Worm (Caenorhabditis elegans) whole organism, young adult: ENCODE measurements around the gene crn-6.

Source experiments
- B0035.1 ChIP-seq: sonication (generic microtip); optimal IDR thresholded peaks from 2 replicates; lab custom pipeline; 2016; ENCODE audit warnings: missing genetic modification characterization, mild to moderate bottlenecking, missing compliant biosample characterization, missing genotype, missing genetic modification reagents
- ccch-3 ChIP-seq: fragments of 200-800 bp; sonication (Bioruptor generic); optimal IDR thresholded peaks from 2 replicates; lab custom pipeline; 2018; ENCODE audit warnings: mild to moderate bottlenecking, missing genetic modification characterization, missing compliant biosample characterization
- ceh-40 ChIP-seq: fragments of 200-800 bp; sonication (Bioruptor generic); IDR thresholded peaks from 2 replicates; pipeline ENCODE4 v1.3.6; 2022; ENCODE audit warnings: missing genetic modification characterization, missing compliant biosample characterization
- die-1 ChIP-seq: sonication (generic microtip); optimal IDR thresholded peaks from 2 replicates; lab custom pipeline; 2016; ENCODE audit warnings: missing genotype, mild to moderate bottlenecking, missing genetic modification characterization, missing compliant biosample characterization
- snpc-1.1 ChIP-seq: sonication (generic microtip); optimal IDR thresholded peaks from 2 replicates; lab custom pipeline; 2017; ENCODE audit warnings: missing genetic modification characterization, mild to moderate bottlenecking, missing compliant biosample characterization, antibody characterized with exemption, moderate library complexity, missing genotype, missing genetic modification reagents; ENCODE audit not compliant: insufficient read depth
- snpc-4 ChIP-seq, 5 experiments: fragments of 150-350 bp in 1 of 5; sonication (generic microtip) in 4 of 5; optimal IDR thresholded peaks; 2 replicates each; lab custom pipeline; 2014 to 2018; ENCODE audit warnings: missing genetic modification characterization in 5 of 5, missing biosample characterization in 3 of 5, antibody characterized with exemption in 2 of 5, mild to moderate bottlenecking in 2 of 5, missing compliant biosample characterization in 2 of 5, missing genotype in 2 of 5, moderate library complexity in 2 of 5, missing genetic modification reagents in 1 of 5
- unc-130 ChIP-seq: sonication (generic microtip); optimal IDR thresholded peaks from 2 replicates; lab custom pipeline; 2016; ENCODE audit warnings: missing genetic modification reagents, missing genetic modification characterization, missing compliant biosample characterization
- unc-62 ChIP-seq: fragments of 150-350 bp; optimal IDR thresholded peaks from 2 replicates; lab custom pipeline; 2014; ENCODE audit warnings: missing biosample characterization, missing genetic modification reagents, missing genetic modification characterization
- ztf-26 ChIP-seq: sonication (generic microtip); optimal IDR thresholded peaks from 2 replicates; lab custom pipeline; 2017; ENCODE audit warnings: missing genetic modification characterization, missing compliant biosample characterization

- TF ChIP-seq unc-62 (GFP tag; lab: Kevin White, UChicago): no peak
- no peak for TF ChIP-seq snpc-1.1 (tag; lab: Kevin White, UChicago)
- TF ChIP-seq die-1: no peak
- no peak for TF ChIP-seq unc-130 (GFP tag; lab: Kevin White, UChicago)
- TF ChIP-seq ztf-26: no peak
- TF ChIP-seq ccch-3: no peak
- TF ChIP-seq snpc-4 (GFP tag; optimal IDR thresholded peaks at IDR 0.05; lab: Kevin White, UChicago): no peak
- TF ChIP-seq snpc-4 (tag; optimal IDR thresholded peaks at IDR 0.05; lab: Kevin White, UChicago): no peak
- TF ChIP-seq B0035.1 (tag; lab: Kevin White, UChicago): no peak
- TF ChIP-seq ceh-40 (GFP tag; lab: Robert Waterston, UW): no peak
Observed at ce11 chrIII:9328732-9329131, 38.3 kb upstream of the crn-6 start.
